Worm (Caenorhabditis elegans) whole organism, L4 larva: ENCODE results near the gene sek-1.

ENCODE experiments used
- lim-7 ChIP-seq: fragments of 200-800 bp; sonication (Bioruptor generic); IDR thresholded peaks from 2 replicates; pipeline ENCODE4 v1.3.6; 2022; ENCODE audit warnings: missing genetic modification characterization, missing compliant biosample characterization
- lir-3 ChIP-seq: sonication (generic microtip); optimal IDR thresholded peaks from 2 replicates; lab custom pipeline; 2016; ENCODE audit warnings: mild to moderate bottlenecking, missing genetic modification characterization, missing compliant biosample characterization
- nhr-11 ChIP-seq: fragments of 150-350 bp; optimal IDR thresholded peaks from 2 replicates; lab custom pipeline; 2014; ENCODE audit warnings: missing biosample characterization, missing genetic modification characterization
- nhr-28 ChIP-seq: fragments of 150-350 bp; optimal IDR thresholded peaks from 2 replicates; lab custom pipeline; 2014; ENCODE audit warnings: missing biosample characterization, missing genetic modification characterization
- tra-1 ChIP-seq: fragments of 200-800 bp; sonication (Bioruptor generic); IDR thresholded peaks from 2 replicates; pipeline ENCODE4 v1.3.6; 2022; ENCODE audit warnings: missing genetic modification reagents, missing genetic modification characterization, missing compliant biosample characterization
- ztf-11 ChIP-seq: fragments of 150-350 bp; optimal IDR thresholded peaks from 2 replicates; lab custom pipeline; 2014; ENCODE audit warnings: missing biosample characterization, missing genetic modification characterization

DNA sequence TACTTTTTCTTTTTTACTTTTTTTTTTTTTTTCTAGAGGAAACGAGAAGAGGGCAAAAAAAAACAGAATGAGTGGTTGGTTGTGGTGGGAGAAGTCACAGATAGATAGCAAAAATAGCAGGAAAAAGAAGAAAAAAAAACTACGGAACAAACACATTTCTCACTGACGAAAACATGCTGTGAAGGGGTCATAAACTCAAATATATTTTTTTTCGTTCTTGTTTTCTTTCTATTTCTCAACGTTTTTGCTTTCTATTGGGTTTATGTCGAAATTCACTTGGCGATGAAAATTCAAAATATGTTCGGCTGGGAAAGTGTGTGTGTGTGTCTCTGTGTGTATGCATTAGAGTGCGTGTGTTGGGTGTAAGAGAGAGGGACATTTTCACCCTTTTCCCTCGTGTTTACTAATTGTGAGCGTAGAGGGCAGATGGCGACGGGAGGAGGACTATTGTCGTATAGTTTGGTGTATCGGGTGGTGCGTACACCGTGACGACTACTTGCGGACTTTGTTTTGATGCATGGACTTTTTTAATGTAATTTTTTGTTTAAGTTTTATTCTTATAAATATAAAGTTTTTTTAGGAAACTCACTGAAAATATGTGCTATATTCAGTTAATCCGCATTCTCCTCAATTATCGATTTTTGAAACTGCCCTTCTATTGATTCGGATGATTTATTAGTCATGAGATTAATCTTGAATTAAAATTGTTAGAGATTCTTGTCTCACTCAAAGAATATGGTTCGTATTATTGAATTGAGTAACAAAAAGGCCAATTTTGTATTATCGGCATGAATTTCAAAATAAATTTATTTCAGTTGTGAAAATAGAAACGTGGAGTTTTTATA is 7.0 kb upstream of the sek-1 start:
- TF ChIP-seq tra-1 (no peak), nhr-28 (tag; lab: Kevin White, UChicago) (peak; percentile 35), ztf-11 (tag; lab: Kevin White, UChicago) (no peak), nhr-11 (tag; lab: Kevin White, UChicago) (no peak), lim-7 (GFP tag; lab: Robert Waterston, UW) (no peak), lir-3 (no peak)
